Worm (Caenorhabditis elegans) whole organism, L4 larva: ENCODE data around the gene ceh-28.

ENCODE experiments used
- D1046.2 ChIP-seq: fragments of 200-800 bp; sonication (Bioruptor generic); IDR thresholded peaks from 2 replicates; pipeline ENCODE4 v1.3.6; 2022; ENCODE audit warnings: missing genetic modification characterization, missing compliant biosample characterization
- F44E2.7 ChIP-seq: fragments of 200-800 bp; sonication (Bioruptor generic); IDR thresholded peaks from 2 replicates; pipeline ENCODE4 v2.1.2; 2022; ENCODE audit warnings: missing genetic modification characterization, missing compliant biosample characterization
- F49E8.2 ChIP-seq: sonication (generic microtip); optimal IDR thresholded peaks from 2 replicates; lab custom pipeline; 2016; ENCODE audit warnings: missing compliant biosample characterization, mild to moderate bottlenecking, missing genetic modification characterization, borderline replicate concordance
- T26A8.4 ChIP-seq: fragments of 200-800 bp; sonication (Bioruptor generic); IDR thresholded peaks from 2 replicates; pipeline ENCODE4 v1.3.6; 2022; ENCODE audit warnings: missing genetic modification characterization, missing compliant biosample characterization
- Y105C5A.15 ChIP-seq: fragments of 200-800 bp; sonication (Bioruptor generic); IDR thresholded peaks from 2 replicates; pipeline ENCODE4 v1.3.6; 2022; ENCODE audit warnings: missing genetic modification characterization, missing compliant biosample characterization
- Y48G9A.11 ChIP-seq: fragments of 200-800 bp; sonication (Bioruptor generic); IDR thresholded peaks from 2 replicates; pipeline ENCODE4 v1.3.6; 2022; ENCODE audit warnings: missing genetic modification reagents, missing genetic modification characterization, missing compliant biosample characterization
- Y5F2A.4 ChIP-seq: fragments of 200-800 bp; sonication (Bioruptor generic); optimal IDR thresholded peaks from 2 replicates; lab custom pipeline; 2018; ENCODE audit warnings: mild to moderate bottlenecking, missing genetic modification characterization, missing compliant biosample characterization
- aha-1 ChIP-seq: fragments of 150-350 bp; peaks from one replicate; lab custom pipeline; 2014; ENCODE audit warnings: missing biosample characterization, missing genetic modification characterization
- aly-2 ChIP-seq: sonication (generic microtip); optimal IDR thresholded peaks from 2 replicates; lab custom pipeline; 2018; ENCODE audit warnings: missing biosample characterization, missing genetic modification characterization
- ama-1 ChIP-seq: fragments of 150-350 bp; optimal IDR thresholded peaks from 2 replicates; lab custom pipeline; 2014; ENCODE audit warnings: inconsistent platforms, mixed read lengths
- arid-1 ChIP-seq: fragments of 200-800 bp; sonication (Bioruptor generic); conservative IDR thresholded peaks from 2 replicates; pipeline ENCODE4 v1.3.6; 2022; ENCODE audit warnings: missing genetic modification reagents, missing genetic modification characterization, missing compliant biosample characterization
- ceh-20 ChIP-seq: fragments of 200-800 bp; sonication (Bioruptor generic); IDR thresholded peaks from 2 replicates; pipeline ENCODE4 v1.3.6; 2022; ENCODE audit warnings: missing genetic modification reagents, missing genetic modification characterization, missing compliant biosample characterization
- ceh-44 ChIP-seq: fragments of 200-800 bp; sonication (Bioruptor generic); IDR thresholded peaks from 2 replicates; pipeline ENCODE4 v1.3.6; 2022; ENCODE audit warnings: missing genetic modification reagents, missing genetic modification characterization, missing compliant biosample characterization
- daf-16 ChIP-seq, 3 experiments: sonication (generic microtip); optimal IDR thresholded peaks; 2 replicates each; lab custom pipeline; 2016 to 2017; ENCODE audit warnings: missing genetic modification characterization in 3 of 3, missing genetic modification reagents in 3 of 3, mild to moderate bottlenecking in 2 of 3, missing compliant biosample characterization in 2 of 3, missing biosample characterization in 1 of 3, moderate library complexity in 1 of 3
- daf-19 ChIP-seq: fragments of 200-800 bp; sonication (Bioruptor generic); conservative IDR thresholded peaks from 2 replicates; pipeline ENCODE4 v1.3.6; 2022; ENCODE audit warnings: missing genetic modification characterization, missing compliant biosample characterization
- dmd-6 ChIP-seq: fragments of 200-800 bp; sonication (Bioruptor generic); IDR thresholded peaks from 2 replicates; pipeline ENCODE4 v1.3.6; 2022; ENCODE audit warnings: missing genetic modification reagents, missing genetic modification characterization, missing compliant biosample characterization
- dmd-9 ChIP-seq: fragments of 200-800 bp; sonication (Bioruptor generic); IDR thresholded peaks from 2 replicates; pipeline ENCODE4 v1.3.6; 2022; ENCODE audit warnings: missing genetic modification reagents, missing genetic modification characterization, missing compliant biosample characterization
- dve-1 ChIP-seq: sonication (generic microtip); optimal IDR thresholded peaks from 2 replicates; lab custom pipeline; 2017; ENCODE audit warnings: antibody characterized with exemption, mild to moderate bottlenecking, missing genetic modification characterization, missing compliant biosample characterization; ENCODE audit not compliant: insufficient read depth
- egl-27 ChIP-seq: sonication (generic microtip); optimal IDR thresholded peaks from 3 replicates; lab custom pipeline; 2017; ENCODE audit warnings: missing biosample characterization, missing genetic modification reagents, missing genetic modification characterization
- fos-1 ChIP-seq: fragments of 150-350 bp; optimal IDR thresholded peaks from 2 replicates; lab custom pipeline; 2014; ENCODE audit warnings: missing biosample characterization, missing genetic modification characterization
- hif-1 ChIP-seq, 2 experiments: sonication (generic microtip); optimal IDR thresholded peaks; 2 replicates each; lab custom pipeline; 2016 to 2017; ENCODE audit warnings: missing compliant biosample characterization in 2 of 2, missing genetic modification characterization in 2 of 2, missing genetic modification reagents in 2 of 2, missing genotype in 2 of 2, mild to moderate bottlenecking in 1 of 2
- hlh-30 ChIP-seq: sonication (generic microtip); optimal IDR thresholded peaks from 2 replicates; lab custom pipeline; 2017; ENCODE audit warnings: antibody characterized with exemption, mild to moderate bottlenecking, missing genetic modification characterization, missing compliant biosample characterization; ENCODE audit not compliant: insufficient read depth
- hmg-1.1 ChIP-seq: fragments of 200-800 bp; sonication (Bioruptor generic); IDR thresholded peaks from 2 replicates; pipeline ENCODE4 v1.3.6; 2022; ENCODE audit warnings: missing genetic modification reagents, missing genetic modification characterization, missing compliant biosample characterization
- jun-1 ChIP-seq: fragments of 150-350 bp; optimal IDR thresholded peaks from 2 replicates; lab custom pipeline; 2014; ENCODE audit warnings: missing biosample characterization, missing genetic modification reagents, missing genetic modification characterization
- lim-7 ChIP-seq: fragments of 200-800 bp; sonication (Bioruptor generic); IDR thresholded peaks from 2 replicates; pipeline ENCODE4 v1.3.6; 2022; ENCODE audit warnings: missing genetic modification characterization, missing compliant biosample characterization
- lin-1 ChIP-seq: fragments of 200-800 bp; sonication (Bioruptor generic); IDR thresholded peaks from 2 replicates; pipeline ENCODE4 v1.3.6; 2022; ENCODE audit warnings: missing genetic modification reagents, missing genetic modification characterization, missing compliant biosample characterization
- lin-13 ChIP-seq: fragments of 150-350 bp; optimal IDR thresholded peaks from 2 replicates; lab custom pipeline; 2014; ENCODE audit warnings: missing biosample characterization, missing genetic modification reagents, missing genetic modification characterization
- lin-38 ChIP-seq: fragments of 200-800 bp; sonication (Bioruptor generic); IDR thresholded peaks from 2 replicates; pipeline ENCODE4 v1.3.6; 2022; ENCODE audit warnings: missing genetic modification reagents, missing genetic modification characterization, missing compliant biosample characterization
- lir-3 ChIP-seq: sonication (generic microtip); optimal IDR thresholded peaks from 2 replicates; lab custom pipeline; 2016; ENCODE audit warnings: mild to moderate bottlenecking, missing genetic modification characterization, missing compliant biosample characterization
- madf-5 ChIP-seq, 2 experiments: fragments of 200-800 bp; sonication (Bioruptor generic); IDR thresholded peaks; 2 replicates each; pipeline ENCODE4 v1.3.6; 2022; ENCODE audit warnings: missing compliant biosample characterization in 2 of 2, missing genetic modification characterization in 2 of 2
- mdl-1 ChIP-seq, 2 experiments: fragments of 150-350 bp in 1 of 2; sonication (generic microtip) in 1 of 2; optimal IDR thresholded peaks; 2 replicates each; lab custom pipeline; 2014 to 2017; ENCODE audit warnings: missing biosample characterization in 2 of 2, missing genetic modification characterization in 2 of 2
- mdt-29 ChIP-seq: fragments of 200-800 bp; sonication (Bioruptor generic); IDR thresholded peaks from 2 replicates; pipeline ENCODE4 v1.3.6; 2022; ENCODE audit warnings: missing genetic modification reagents, missing genetic modification characterization, missing compliant biosample characterization
- mxl-3 ChIP-seq: fragments of 200-800 bp; sonication (Bioruptor generic); optimal IDR thresholded peaks from 2 replicates; lab custom pipeline; 2018; ENCODE audit warnings: mild to moderate bottlenecking, missing genetic modification characterization, missing compliant biosample characterization
- nhr-11 ChIP-seq: fragments of 150-350 bp; optimal IDR thresholded peaks from 2 replicates; lab custom pipeline; 2014; ENCODE audit warnings: missing biosample characterization, missing genetic modification characterization
- nhr-76 ChIP-seq: fragments of 150-350 bp; optimal IDR thresholded peaks from 2 replicates; lab custom pipeline; 2014; ENCODE audit warnings: missing biosample characterization, missing genetic modification characterization
- sdz-12 ChIP-seq: fragments of 200-800 bp; sonication (Bioruptor generic); optimal IDR thresholded peaks from 2 replicates; lab custom pipeline; 2018; ENCODE audit warnings: mild to moderate bottlenecking, missing genetic modification characterization, missing compliant biosample characterization
- set-16 ChIP-seq: fragments of 200-800 bp; sonication (Bioruptor generic); IDR thresholded peaks from 2 replicates; pipeline ENCODE4 v1.3.6; 2022; ENCODE audit warnings: missing genetic modification reagents, missing genetic modification characterization, missing compliant biosample characterization
- skn-1 ChIP-seq: fragments of 150-350 bp; optimal IDR thresholded peaks from 2 replicates; lab custom pipeline; 2014; ENCODE audit warnings: missing biosample characterization, missing genetic modification characterization
- snpc-1.2 ChIP-seq: fragments of 200-800 bp; sonication (Bioruptor generic); IDR thresholded peaks from 2 replicates; pipeline ENCODE4 v1.3.6; 2022; ENCODE audit warnings: missing genetic modification reagents, missing genetic modification characterization, missing compliant biosample characterization
- snpc-4 ChIP-seq: fragments of 150-350 bp; optimal IDR thresholded peaks from 2 replicates; lab custom pipeline; 2014; ENCODE audit warnings: missing biosample characterization, missing genetic modification characterization
- spr-1 ChIP-seq: sonication (generic microtip); optimal IDR thresholded peaks from 2 replicates; lab custom pipeline; 2016; ENCODE audit warnings: mild to moderate bottlenecking, missing genetic modification characterization, missing compliant biosample characterization
- spr-3 ChIP-seq: fragments of 200-800 bp; sonication (Bioruptor generic); optimal IDR thresholded peaks from 2 replicates; lab custom pipeline; 2018; ENCODE audit warnings: mild to moderate bottlenecking, missing genetic modification characterization, missing compliant biosample characterization
- tag-97 ChIP-seq: fragments of 200-800 bp; sonication (Bioruptor generic); IDR thresholded peaks from 2 replicates; pipeline ENCODE4 v1.3.6; 2022; ENCODE audit warnings: missing genetic modification characterization, missing compliant biosample characterization
- unc-130 ChIP-seq: sonication (generic microtip); optimal IDR thresholded peaks from 2 replicates; lab custom pipeline; 2016; ENCODE audit warnings: missing genetic modification reagents, missing genetic modification characterization, missing compliant biosample characterization
- unc-39 ChIP-seq: sonication (generic microtip); optimal IDR thresholded peaks from 2 replicates; lab custom pipeline; 2017; ENCODE audit warnings: missing biosample characterization, missing genetic modification characterization
- unc-62 ChIP-seq, 3 experiments: fragments of 150-350 bp in 1 of 3; sonication (generic microtip); optimal IDR thresholded peaks in 2 of 3; peaks in 1 of 3; 1 replicate in 1 of 3; 2 replicates in 2 of 3; lab custom pipeline; 2014 to 2017; ENCODE audit warnings: missing biosample characterization in 3 of 3, missing genetic modification characterization in 3 of 3, missing genetic modification reagents in 3 of 3, missing genotype in 1 of 3
- vab-7 ChIP-seq: fragments of 200-800 bp; sonication (Bioruptor generic); IDR thresholded peaks from 2 replicates; pipeline ENCODE4 v1.3.6; 2022; ENCODE audit warnings: missing genetic modification reagents, missing genetic modification characterization, missing compliant biosample characterization
- zag-1 ChIP-seq: fragments of 150-350 bp; optimal IDR thresholded peaks from 2 replicates; lab custom pipeline; 2014; ENCODE audit warnings: missing biosample characterization, missing genetic modification characterization
- zfp-3 ChIP-seq: fragments of 200-800 bp; sonication (Bioruptor generic); conservative IDR thresholded peaks from 2 replicates; pipeline ENCODE4 v1.3.6; 2022; ENCODE audit warnings: missing genetic modification reagents, missing genetic modification characterization, missing compliant biosample characterization
- zip-11 ChIP-seq: fragments of 200-800 bp; sonication (Bioruptor generic); IDR thresholded peaks from 2 replicates; pipeline ENCODE4 v1.3.6; 2022; ENCODE audit warnings: missing genetic modification characterization, missing compliant biosample characterization
- zip-2 ChIP-seq: fragments of 150-350 bp; optimal IDR thresholded peaks from 2 replicates; lab custom pipeline; 2014; ENCODE audit warnings: missing biosample characterization, missing genetic modification characterization

ceh-28 gene

ce11 chrX:13121104-13121503, 46.6 kb downstream of the ceh-28 start (continued):
- TF ChIP-seq daf-16 (GFP tag; optimal IDR thresholded peaks at IDR 0.05; lab: Kevin White, UChicago) = peak; percentile 59 to 78
- TF ChIP-seq daf-16 (tag; optimal IDR thresholded peaks at IDR 0.05; lab: Kevin White, UChicago) = peak; percentile 72
- peak; percentile 97 for TF ChIP-seq aha-1 (tag; lab: Kevin White, UChicago)
- peak; percentile 33 for TF ChIP-seq spr-1 (tag; lab: Kevin White, UChicago)
- TF ChIP-seq ceh-44 = peak; percentile 90
- TF ChIP-seq zip-11 = peak; percentile 59; the same call in 1 of the 2 replicates
- TF ChIP-seq skn-1 = no peak
- TF ChIP-seq Y5F2A.4 = peak; percentile 72
- peak; percentile 71 for TF ChIP-seq Y48G9A.11 (GFP tag; lab: Robert Waterston, UW)
- TF ChIP-seq hmg-1.1 (GFP tag; lab: Robert Waterston, UW) = peak; percentile 95
- TF ChIP-seq vab-7 (GFP tag; lab: Robert Waterston, UW) = peak; percentile 95
- peak; percentile 34 to 59 for TF ChIP-seq mdl-1 (tag; optimal IDR thresholded peaks at IDR 0.05; lab: Kevin White, UChicago)
- TF ChIP-seq T26A8.4 = no peak
- TF ChIP-seq unc-130 (GFP tag; lab: Kevin White, UChicago) = peak; percentile 64
- no peak for TF ChIP-seq F44E2.7
- no peak for TF ChIP-seq zag-1 (tag; lab: Kevin White, UChicago)
- no peak for TF ChIP-seq nhr-76 (tag; lab: Kevin White, UChicago)
- TF ChIP-seq Y105C5A.15 (GFP tag; lab: Robert Waterston, UW) = peak; percentile 97
- TF ChIP-seq madf-5 (GFP tag; IDR thresholded peaks at IDR 0.05; lab: Robert Waterston, UW) = peak; percentile 65 to 93; a peak in 3 of 4 replicates
- TF ChIP-seq tag-97 = no peak
- no peak for TF ChIP-seq daf-19 (GFP tag; lab: Robert Waterston, UW)
- TF ChIP-seq nhr-11 (tag; lab: Kevin White, UChicago) = peak; percentile 56
- peak; percentile 60 for TF ChIP-seq dve-1 (tag; lab: Kevin White, UChicago)
- TF ChIP-seq lir-3 (tag; lab: Kevin White, UChicago) = peak; percentile 30
- no peak for TF ChIP-seq egl-27 (tag; lab: Kevin White, UChicago)
- TF ChIP-seq dmd-9 (GFP tag; lab: Robert Waterston, UW) = peak; percentile 67
- TF ChIP-seq lim-7 (GFP tag; lab: Robert Waterston, UW) = peak; percentile 97
- TF ChIP-seq lin-13 (GFP tag; lab: Kevin White, UChicago) = peak; percentile 4
- no peak for TF ChIP-seq aly-2
- TF ChIP-seq mxl-3 (GFP tag; lab: Kevin White, UChicago) = peak; percentile 65
- no peak for TF ChIP-seq snpc-4 (tag; lab: Kevin White, UChicago)
- no peak for TF ChIP-seq ama-1 (lab: Kevin White, UChicago)
- peak; percentile 73 for TF ChIP-seq spr-3 (GFP tag; lab: Kevin White, UChicago)
- TF ChIP-seq ceh-20 (GFP tag; lab: Robert Waterston, UW) = peak; percentile 86
- TF ChIP-seq arid-1 (GFP tag; lab: Robert Waterston, UW) = no peak; the same call in none of the 2 replicates
- peak; percentile 11 for TF ChIP-seq zip-2
- TF ChIP-seq snpc-1.2 = no peak; the same call in none of the 2 replicates
- no peak for TF ChIP-seq unc-39
- peak; percentile 82 for TF ChIP-seq lin-38 (GFP tag; lab: Robert Waterston, UW)
- TF ChIP-seq D1046.2 (GFP tag; lab: Robert Waterston, UW) = peak; percentile 87
- peak; percentile 56 for TF ChIP-seq jun-1 (tag; lab: Kevin White, UChicago)
- no peak for TF ChIP-seq fos-1 (tag; lab: Kevin White, UChicago)
- TF ChIP-seq sdz-12 = peak; percentile 88
- TF ChIP-seq lin-1 (GFP tag; lab: Robert Waterston, UW) = peak; percentile 83
- TF ChIP-seq hlh-30 (tag; lab: Kevin White, UChicago) = peak; percentile 70
- peak; percentile 75 for TF ChIP-seq set-16 (GFP tag; lab: Robert Waterston, UW)
- TF ChIP-seq zfp-3 = peak; percentile 78
- TF ChIP-seq hif-1 (tag; optimal IDR thresholded peaks at IDR 0.05; lab: Kevin White, UChicago) = peak; percentile 28 to 75
- no peak for TF ChIP-seq unc-62 (GFP tag; optimal IDR thresholded peaks at IDR 0.05 in 1 of 2; lab: Kevin White, UChicago)
- TF ChIP-seq unc-62 (tag; optimal IDR thresholded peaks at IDR 0.05; lab: Kevin White, UChicago) = no peak
- TF ChIP-seq F49E8.2 = no peak
- TF ChIP-seq dmd-6 = peak; percentile 81
- peak; percentile 81 for TF ChIP-seq mdt-29
- TF ChIP-seq, all 104 proteins: peak for 60
